Fruit fly (Drosophila melanogaster) whole organism, pupa: ENCODE measurements around the gene Ir68b.

Source experiments
- CG17806 ChIP-seq: fragments of 200-800 bp; sonication (Bioruptor generic); optimal IDR thresholded peaks from 2 replicates; lab custom pipeline; 2018; ENCODE audit warnings: missing biosample characterization, mild to moderate bottlenecking, missing genetic modification characterization, moderate library complexity
- CG32121 ChIP-seq: fragments of 200-800 bp; sonication (Bioruptor generic); IDR thresholded peaks from 2 replicates; pipeline ENCODE4 v1.3.6; 2022; ENCODE audit warnings: missing biosample characterization, missing genetic modification characterization
- CG8159 ChIP-seq: fragments of 200-800 bp; sonication (Bioruptor generic); optimal IDR thresholded peaks from 3 replicates; lab custom pipeline; 2018; ENCODE audit warnings: missing biosample characterization, mild to moderate bottlenecking, missing genetic modification characterization, moderate library complexity
- Pif1A ChIP-seq: fragments of 200-800 bp; sonication (Bioruptor generic); optimal IDR thresholded peaks from 3 replicates; lab custom pipeline; 2016; ENCODE audit warnings: missing biosample characterization, missing genetic modification characterization
- Pif1B ChIP-seq: fragments of 200-800 bp; sonication (Bioruptor generic); optimal IDR thresholded peaks from 3 replicates; lab custom pipeline; 2016; ENCODE audit warnings: missing biosample characterization, missing genetic modification characterization
- Snoo ChIP-seq: fragments of 200-800 bp; sonication (Bioruptor generic); optimal IDR thresholded peaks from 3 replicates; lab custom pipeline; 2017; ENCODE audit warnings: missing biosample characterization, mild to moderate bottlenecking, missing genetic modification characterization, inconsistent platforms

DNA sequence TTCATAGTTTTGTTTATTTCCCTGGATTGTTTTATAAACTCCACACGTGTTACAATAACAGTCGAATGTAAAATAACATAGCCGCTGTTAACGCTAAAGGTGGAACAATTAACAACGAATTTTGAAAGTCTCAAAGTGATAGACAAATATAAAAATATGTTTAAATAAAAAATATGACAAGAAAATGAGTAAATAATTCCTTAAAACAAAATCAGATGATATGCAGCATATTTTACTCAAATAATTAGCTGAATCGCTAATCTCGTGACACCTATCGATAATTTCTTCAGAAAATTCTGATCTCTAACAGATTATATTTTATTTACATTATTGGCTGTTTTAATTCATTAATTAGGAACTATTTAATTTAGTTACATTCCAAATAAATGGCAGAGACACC, 9.4 kb upstream of the Ir68b start, which contains the start of the genes CG5645 and Atg12:
- TF ChIP-seq CG17806 (tag; lab: Kevin White, UChicago) (peak; percentile 58), CG8159 (tag; lab: Kevin White, UChicago) (peak; percentile 66), Pif1B (GFP tag; lab: Kevin White, UChicago) (no peak), Pif1A (GFP tag; lab: Kevin White, UChicago) (no peak), Snoo (tag; lab: Kevin White, UChicago) (no peak), CG32121 (peak; percentile 48; the same call in 1 of the 2 replicates)
